Worm (Caenorhabditis elegans) whole organism, L1 larva: ENCODE results near the gene mec-4.

ENCODE experiments used
- aha-1 ChIP-seq: fragments of 150-350 bp; optimal IDR thresholded peaks from 2 replicates; lab custom pipeline; 2014; ENCODE audit warnings: missing biosample characterization, missing genetic modification characterization
- aly-2 ChIP-seq: fragments of 150-350 bp; optimal IDR thresholded peaks from 2 replicates; lab custom pipeline; 2014; ENCODE audit warnings: missing biosample characterization, missing genetic modification characterization
- ceh-8 ChIP-seq: fragments of 200-800 bp; sonication (Bioruptor generic); optimal IDR thresholded peaks from 2 replicates; lab custom pipeline; 2018; ENCODE audit warnings: mild to moderate bottlenecking, missing genetic modification characterization, moderate library complexity, missing compliant biosample characterization
- efl-1 ChIP-seq, 4 experiments: fragments of 150-350 bp; optimal IDR thresholded peaks in 3 of 4; peaks in 1 of 4; 1 replicate in 1 of 4; 2 replicates in 3 of 4; lab custom pipeline; 2014; ENCODE audit warnings: missing biosample characterization in 2 of 4, missing genetic modification characterization in 2 of 4, missing genetic modification reagents in 2 of 4
- egl-27 ChIP-seq, 2 experiments: fragments of 150-350 bp in 1 of 2; sonication (generic microtip); optimal IDR thresholded peaks; 3 replicates each; lab custom pipeline; 2017 to 2018; ENCODE audit warnings: missing biosample characterization in 2 of 2, missing genetic modification characterization in 2 of 2, missing genetic modification reagents in 2 of 2
- fkh-10 ChIP-seq: sonication (generic microtip); optimal IDR thresholded peaks from 2 replicates; lab custom pipeline; 2017; ENCODE audit warnings: missing biosample characterization, missing genetic modification reagents, missing genetic modification characterization
- irx-1 ChIP-seq: sonication (generic microtip); optimal IDR thresholded peaks from 2 replicates; lab custom pipeline; 2016; ENCODE audit warnings: missing genetic modification characterization, missing compliant biosample characterization
- lin-15B ChIP-seq: fragments of 150-350 bp; sonication (generic microtip); optimal IDR thresholded peaks from 3 replicates; lab custom pipeline; 2014; ENCODE audit warnings: missing biosample characterization, missing genetic modification characterization
- nhr-71 ChIP-seq: sonication (generic microtip); optimal IDR thresholded peaks from 2 replicates; lab custom pipeline; 2016; ENCODE audit warnings: mild to moderate bottlenecking, missing genetic modification characterization, moderate library complexity, missing compliant biosample characterization
- nhr-90 ChIP-seq: sonication (generic microtip); optimal IDR thresholded peaks from 2 replicates; lab custom pipeline; 2016; ENCODE audit warnings: mild to moderate bottlenecking, missing genetic modification characterization, missing compliant biosample characterization; ENCODE audit not compliant: poor library complexity
- pag-3 ChIP-seq: sonication (generic microtip); optimal IDR thresholded peaks from 2 replicates; lab custom pipeline; 2017; ENCODE audit warnings: missing genetic modification characterization, mild to moderate bottlenecking, missing compliant biosample characterization, antibody characterized with exemption, borderline replicate concordance; ENCODE audit not compliant: insufficient read depth
- skn-1 ChIP-seq: fragments of 150-350 bp; optimal IDR thresholded peaks from 2 replicates; lab custom pipeline; 2014; ENCODE audit warnings: missing biosample characterization, missing genetic modification characterization
- snu-23 ChIP-seq: sonication (generic microtip); optimal IDR thresholded peaks from 2 replicates; lab custom pipeline; 2016; ENCODE audit warnings: missing genetic modification characterization, missing compliant biosample characterization
- ztf-4 ChIP-seq: fragments of 150-350 bp; optimal IDR thresholded peaks from 2 replicates; lab custom pipeline; 2014; ENCODE audit warnings: missing biosample characterization, missing genetic modification characterization

mec-4 gene

ce11 chrX:16762529-16762928, 44.4 kb downstream of the mec-4 start, which contains the start of gene C10E2.1:
TSS of gene C10E2.1 (plus strand) at chrX:16762829.
- no peak for TF ChIP-seq efl-1 (optimal IDR thresholded peaks at IDR 0.05; lab: Kevin White, UChicago)
- TF ChIP-seq efl-1 (GFP tag; optimal IDR thresholded peaks at IDR 0.05 in 1 of 2; lab: Kevin White, UChicago), result peak in 1 of 2 experiments; percentile 6
- TF ChIP-seq nhr-71 (tag; lab: Kevin White, UChicago), result no peak
- TF ChIP-seq, all 84 proteins: peak for 1

DNA sequence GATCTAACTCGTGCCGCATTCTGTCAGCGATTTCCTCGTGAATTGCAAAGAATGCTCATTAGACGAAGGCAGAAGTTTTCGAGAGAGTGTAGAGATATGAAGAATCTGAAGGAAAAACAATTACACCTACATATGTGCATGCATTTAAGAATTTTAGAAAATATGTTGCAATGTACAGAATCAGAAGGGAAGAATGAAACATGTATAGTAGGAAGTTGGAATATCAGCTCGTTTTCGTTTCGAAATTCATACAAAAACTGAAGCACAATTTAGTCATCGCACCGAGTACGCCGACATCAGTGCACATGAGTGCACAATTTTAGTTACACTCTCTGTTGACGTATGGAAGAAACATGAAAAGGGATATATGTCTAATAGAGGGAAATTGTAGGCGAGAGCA, 52.4 kb downstream of the mec-4 start, which contains the start of gene C10E2.5:
TSS of gene C10E2.5 (minus strand) at position 101 of the 400 bp plus-strand sequence.
- TF ChIP-seq skn-1 (tag; lab: Kevin White, UChicago) (no peak), aly-2 (tag; lab: Kevin White, UChicago) (no peak), lin-15B (tag; lab: Kevin White, UChicago) (no peak), irx-1 (tag; lab: Kevin White, UChicago) (no peak), aha-1 (tag; lab: Kevin White, UChicago) (no peak), snu-23 (GFP tag; lab: Kevin White, UChicago) (no peak), ceh-8 (GFP tag; lab: Kevin White, UChicago) (no peak), nhr-90 (tag; lab: Kevin White, UChicago) (no peak), egl-27 (tag; optimal IDR thresholded peaks at IDR 0.05; lab: Kevin White, UChicago) (no peak), pag-3 (tag; lab: Kevin White, UChicago) (no peak), ztf-4 (tag; lab: Kevin White, UChicago) (no peak), fkh-10 (GFP tag; lab: Kevin White, UChicago) (no peak)
